Fruit fly (Drosophila melanogaster) whole organism, embryonic: Measurements from ENCODE around the gene chb.

Experiments
- Adf1 ChIP-seq: fragments of 200-800 bp; sonication (Bioruptor generic); IDR thresholded peaks from 2 replicates; pipeline ENCODE4 v1.3.6; 2022; ENCODE audit warnings: missing biosample characterization, missing genetic modification characterization
- Antp ChIP-seq: fragments of 200-800 bp; sonication (Bioruptor generic); optimal IDR thresholded peaks from 3 replicates; lab custom pipeline; 2016; ENCODE audit warnings: missing biosample characterization, missing genetic modification characterization
- Atf-2 ChIP-seq: fragments of 200-800 bp; sonication (Bioruptor generic); optimal IDR thresholded peaks from 2 replicates; lab custom pipeline; 2016; ENCODE audit warnings: missing biosample characterization, missing genetic modification characterization
- Bgb ChIP-seq: fragments of 200-800 bp; sonication (Bioruptor generic); IDR thresholded peaks from 2 replicates; pipeline ENCODE4 v1.3.6; 2022; ENCODE audit warnings: missing biosample characterization, missing genetic modification characterization; ENCODE audit not compliant: partially characterized antibody
- BtbVII ChIP-seq: fragments of 200-800 bp; sonication (Bioruptor generic); optimal IDR thresholded peaks from 3 replicates; lab custom pipeline; 2017; ENCODE audit warnings: missing biosample characterization, mild to moderate bottlenecking, missing genetic modification characterization
- CG10209 ChIP-seq: fragments of 200-800 bp; sonication (Bioruptor generic); optimal IDR thresholded peaks from 3 replicates; lab custom pipeline; 2017; ENCODE audit warnings: missing biosample characterization, mild to moderate bottlenecking, missing genetic modification characterization, missing genetic modification reagents
- CG11398 ChIP-seq: fragments of 200-800 bp; sonication (Bioruptor generic); optimal IDR thresholded peaks from 2 replicates; lab custom pipeline; 2016; ENCODE audit warnings: missing biosample characterization, missing genetic modification characterization
- CG13123 ChIP-seq: fragments of 200-800 bp; sonication (Bioruptor generic); optimal IDR thresholded peaks from 2 replicates; lab custom pipeline; 2016; ENCODE audit warnings: missing biosample characterization, missing genetic modification characterization
- CG13424 ChIP-seq: fragments of 200-800 bp; sonication (Bioruptor generic); optimal IDR thresholded peaks from 2 replicates; lab custom pipeline; 2019; ENCODE audit warnings: missing biosample characterization, mild to moderate bottlenecking, missing genetic modification characterization, moderate library complexity
- CG15696 ChIP-seq: fragments of 200-800 bp; sonication (Bioruptor generic); optimal IDR thresholded peaks from 2 replicates; lab custom pipeline; 2019; ENCODE audit warnings: missing biosample characterization, mild to moderate bottlenecking, missing genetic modification characterization, moderate library complexity
- CG17186 ChIP-seq: fragments of 200-800 bp; sonication (Bioruptor generic); optimal IDR thresholded peaks from 3 replicates; lab custom pipeline; 2017; ENCODE audit warnings: missing biosample characterization, missing genetic modification reagents, missing genetic modification characterization
- CG17361 ChIP-seq: fragments of 200-800 bp; sonication (Bioruptor generic); IDR thresholded peaks from 3 replicates; pipeline ENCODE4 v1.3.6; 2022; ENCODE audit warnings: missing biosample characterization, missing genetic modification characterization
- CG17612 ChIP-seq: fragments of 200-800 bp; sonication (Bioruptor generic); IDR thresholded peaks from 2 replicates; pipeline ENCODE4 v1.3.6; 2022; ENCODE audit warnings: missing biosample characterization, missing genetic modification characterization
- CG18262 ChIP-seq: fragments of 200-800 bp; optimal IDR thresholded peaks from 3 replicates; lab custom pipeline; 2019; ENCODE audit warnings: missing biosample characterization, mild to moderate bottlenecking, missing genetic modification characterization, moderate library complexity
- CG1832 ChIP-seq: fragments of 200-800 bp; sonication (Bioruptor generic); optimal IDR thresholded peaks from 2 replicates; lab custom pipeline; 2017; ENCODE audit warnings: missing biosample characterization, mild to moderate bottlenecking, missing genetic modification characterization, inconsistent platforms
- CG2199 ChIP-seq: fragments of 200-800 bp; sonication (Bioruptor generic); IDR thresholded peaks from 3 replicates; pipeline ENCODE4 v1.3.6; 2022; ENCODE audit warnings: missing biosample characterization, missing genetic modification characterization
- CG7963 ChIP-seq: fragments of 200-800 bp; sonication (Bioruptor generic); IDR thresholded peaks from 3 replicates; pipeline ENCODE4 v1.3.6; 2022; ENCODE audit warnings: missing biosample characterization, missing genetic modification characterization; ENCODE audit not compliant: partially characterized antibody
- CG9437 ChIP-seq: fragments of 200-800 bp; sonication (Bioruptor generic); optimal IDR thresholded peaks from 2 replicates; lab custom pipeline; 2018; ENCODE audit warnings: missing biosample characterization, mild to moderate bottlenecking, missing genetic modification characterization
- CG9876 ChIP-seq: fragments of 200-800 bp; sonication (Bioruptor generic); optimal IDR thresholded peaks from 2 replicates; lab custom pipeline; 2016; ENCODE audit warnings: missing biosample characterization, missing genetic modification characterization
- Dll ChIP-seq: fragments of 200-800 bp; sonication (Bioruptor generic); IDR thresholded peaks from 4 replicates; pipeline ENCODE4 v1.3.6; 2022; ENCODE audit warnings: missing biosample characterization, missing genetic modification characterization; ENCODE audit not compliant: partially characterized antibody
- Gsc ChIP-seq: fragments of 200-800 bp; sonication (Bioruptor generic); IDR thresholded peaks from 2 replicates; pipeline ENCODE4 v1.3.6; 2022; ENCODE audit warnings: missing biosample characterization, missing genetic modification characterization
- Gug ChIP-seq: fragments of 200-800 bp; sonication (Bioruptor generic); IDR thresholded peaks from 4 replicates; pipeline ENCODE4 v1.3.6; 2022; ENCODE audit warnings: missing biosample characterization, missing genetic modification characterization
- MTF-1 ChIP-seq: fragments of 200-800 bp; sonication (Bioruptor generic); optimal IDR thresholded peaks from 2 replicates; lab custom pipeline; 2018; ENCODE audit warnings: missing biosample characterization, mild to moderate bottlenecking, missing genetic modification characterization, borderline replicate concordance
- Mad ChIP-seq: fragments of 200-800 bp; sonication (Bioruptor generic); optimal IDR thresholded peaks from 2 replicates; lab custom pipeline; 2016; ENCODE audit warnings: missing biosample characterization, missing genetic modification characterization
- Max ChIP-seq: fragments of 200-800 bp; sonication (Bioruptor generic); optimal IDR thresholded peaks from 2 replicates; lab custom pipeline; 2016; ENCODE audit warnings: missing biosample characterization, mild to moderate bottlenecking, missing genetic modification characterization
- Mes4 ChIP-seq: fragments of 200-800 bp; sonication (Bioruptor generic); optimal IDR thresholded peaks from 2 replicates; lab custom pipeline; 2016; ENCODE audit warnings: missing biosample characterization, missing genetic modification characterization
- Oli ChIP-seq: fragments of 200-800 bp; sonication (Bioruptor generic); optimal IDR thresholded peaks from 2 replicates; lab custom pipeline; 2018; ENCODE audit warnings: missing biosample characterization, mild to moderate bottlenecking, missing genetic modification characterization, moderate library complexity
- Poxn ChIP-seq: fragments of 200-800 bp; sonication (Bioruptor generic); IDR thresholded peaks from 2 replicates; pipeline ENCODE4 v1.3.6; 2022; ENCODE audit warnings: missing biosample characterization, missing genetic modification characterization
- al ChIP-seq: fragments of 200-800 bp; sonication (Bioruptor generic); IDR thresholded peaks from 2 replicates; pipeline ENCODE4 v1.3.6; 2022; ENCODE audit warnings: missing biosample characterization, missing genetic modification characterization
- bigmax ChIP-seq: fragments of 200-800 bp; sonication (Bioruptor generic); optimal IDR thresholded peaks from 2 replicates; lab custom pipeline; 2018; ENCODE audit warnings: missing biosample characterization, mild to moderate bottlenecking, missing genetic modification characterization
- croc ChIP-seq: fragments of 200-800 bp; sonication (Bioruptor generic); conservative IDR thresholded peaks from 3 replicates; pipeline ENCODE4 v1.3.6; 2022; ENCODE audit warnings: missing biosample characterization, missing genetic modification characterization
- cwo ChIP-seq: fragments of 200-800 bp; sonication (Bioruptor generic); optimal IDR thresholded peaks from 3 replicates; lab custom pipeline; 2017; ENCODE audit warnings: missing biosample characterization, missing genetic modification characterization, mild to moderate bottlenecking, moderate library complexity, missing genetic modification reagents
- dati ChIP-seq: fragments of 200-800 bp; sonication (Bioruptor generic); IDR thresholded peaks from 2 replicates; pipeline ENCODE4 v1.3.6; 2022; ENCODE audit warnings: missing biosample characterization, missing genetic modification characterization
- fd64A ChIP-seq: fragments of 200-800 bp; sonication (Bioruptor generic); optimal IDR thresholded peaks from 3 replicates; lab custom pipeline; 2018; ENCODE audit warnings: missing biosample characterization, mild to moderate bottlenecking, missing genetic modification characterization
- gcm2 ChIP-seq: fragments of 200-800 bp; sonication (Bioruptor generic); optimal IDR thresholded peaks from 2 replicates; lab custom pipeline; 2016; ENCODE audit warnings: missing biosample characterization, missing genetic modification characterization
- gsb ChIP-seq: fragments of 200-800 bp; sonication (Bioruptor generic); IDR thresholded peaks from 2 replicates; pipeline ENCODE4 v1.3.6; 2022; ENCODE audit warnings: missing biosample characterization, missing genetic modification characterization
- hbn ChIP-seq: fragments of 200-800 bp; sonication (Bioruptor generic); IDR thresholded peaks from 2 replicates; pipeline ENCODE4 v1.3.6; 2022; ENCODE audit warnings: missing biosample characterization, missing genetic modification characterization; ENCODE audit not compliant: partially characterized antibody
- inv ChIP-seq: fragments of 200-800 bp; sonication (Bioruptor generic); IDR thresholded peaks from 2 replicates; pipeline ENCODE4 v1.3.6; 2022; ENCODE audit warnings: missing biosample characterization, missing genetic modification characterization; ENCODE audit not compliant: partially characterized antibody
- lov ChIP-seq, 2 experiments: fragments of 200-800 bp in 1 of 2; fragments of >200 bp in 1 of 2; sonication (Bioruptor generic) in 1 of 2; IDR thresholded peaks in 1 of 2; optimal IDR thresholded peaks in 1 of 2; 2 replicates in 1 of 2; 3 replicates in 1 of 2; pipeline versions ENCODE4 v1.3.6 to Lab custom; 2017 to 2022; ENCODE audit warnings: missing biosample characterization in 1 of 2, missing genetic modification characterization in 1 of 2
- oc ChIP-seq: fragments of 200-800 bp; sonication (Bioruptor generic); optimal IDR thresholded peaks from 2 replicates; lab custom pipeline; 2018; ENCODE audit warnings: missing biosample characterization, mild to moderate bottlenecking, missing genetic modification characterization, moderate library complexity
- pan ChIP-seq, 4 experiments: fragments of >200 bp in 3 of 4; fragments of 200-800 bp in 1 of 4; sonication (Bioruptor generic) in 1 of 4; optimal IDR thresholded peaks in 3 of 4; IDR thresholded peaks in 1 of 4; 2 replicates each; pipeline versions ENCODE4 v1.3.6 to Lab custom; 2017 to 2022; ENCODE audit warnings: missing biosample characterization in 2 of 4, missing genetic modification characterization in 2 of 4, mixed read lengths in 1 of 4
- phol ChIP-seq: fragments of 200-800 bp; sonication (Bioruptor generic); optimal IDR thresholded peaks from 3 replicates; lab custom pipeline; 2018; ENCODE audit warnings: missing biosample characterization, mild to moderate bottlenecking, missing genetic modification characterization, moderate library complexity
- slbo ChIP-seq: fragments of 200-800 bp; sonication (Bioruptor generic); IDR thresholded peaks from 2 replicates; pipeline ENCODE4 v1.3.6; 2022; ENCODE audit warnings: missing biosample characterization, missing genetic modification characterization
- ssp ChIP-seq: fragments of 200-800 bp; sonication (Bioruptor generic); IDR thresholded peaks from 2 replicates; pipeline ENCODE4 v1.3.6; 2022; ENCODE audit warnings: missing biosample characterization, missing genetic modification characterization
- vfl ChIP-seq: fragments of 200-800 bp; sonication (Bioruptor generic); optimal IDR thresholded peaks from 2 replicates; lab custom pipeline; 2016; ENCODE audit warnings: missing biosample characterization, missing genetic modification characterization
- zf30C ChIP-seq: fragments of 200-800 bp; sonication (Bioruptor generic); optimal IDR thresholded peaks from 3 replicates; lab custom pipeline; 2018; ENCODE audit warnings: missing biosample characterization, mild to moderate bottlenecking, missing genetic modification characterization
- zfh1 ChIP-seq: fragments of 200-800 bp; sonication (Bioruptor generic); IDR thresholded peaks from 3 replicates; pipeline ENCODE4 v1.3.6; 2022; ENCODE audit warnings: missing biosample characterization, missing genetic modification characterization
- zfh2 ChIP-seq: fragments of 200-800 bp; sonication (Bioruptor generic); optimal IDR thresholded peaks from 2 replicates; lab custom pipeline; 2016; ENCODE audit warnings: missing biosample characterization, missing genetic modification characterization

Gene chb

DNA sequence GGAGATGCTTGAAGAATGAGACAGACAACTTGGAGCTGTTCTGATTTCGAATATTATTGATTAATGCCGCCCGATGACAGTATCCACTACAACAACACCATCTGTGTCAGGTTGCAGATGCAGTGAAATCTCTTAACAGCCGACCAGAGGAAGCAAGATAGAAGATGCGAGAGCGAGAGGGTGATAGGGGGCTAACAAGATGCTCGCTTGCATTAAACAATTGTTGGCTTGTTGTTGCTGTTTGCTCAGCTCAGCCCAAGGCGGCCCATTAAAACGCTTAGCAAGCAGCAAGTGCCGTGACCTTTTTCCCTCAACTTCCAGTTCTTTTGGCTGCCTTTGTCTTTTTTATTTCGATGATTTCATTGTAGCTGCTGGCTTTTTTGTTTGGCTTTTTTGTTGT, 43.0 kb upstream of the chb start (continued):
- TF ChIP-seq Atf-2 (no peak), Poxn (no peak), CG15696 (tag; lab: Kevin White, UChicago) (no peak), Oli (tag; lab: Kevin White, UChicago) (no peak), zfh2 (GFP tag; lab: Kevin White, UChicago) (no peak), hbn (GFP tag; lab: Robert Waterston, UW) (no peak), gcm2 (GFP tag; lab: Kevin White, UChicago) (no peak), Mes4 (no peak), CG1832 (GFP tag; lab: Kevin White, UChicago) (peak; percentile 46), CG18262 (tag; lab: Kevin White, UChicago) (no peak), inv (GFP tag; lab: Robert Waterston, UW) (no peak), lov (optimal IDR thresholded peaks at IDR 0.05; lab: Kevin White, UChicago) (no peak), lov (GFP tag; IDR thresholded peaks at IDR 0.05; lab: Robert Waterston, UW) (no peak), Mad (GFP tag; lab: Kevin White, UChicago) (no peak), slbo (no peak), Bgb (GFP tag; lab: Robert Waterston, UW) (no peak), CG17612 (GFP tag; lab: Robert Waterston, UW) (no peak), zfh1 (GFP tag; lab: Robert Waterston, UW) (0 out of 3 replicates have a peak, but pooled peaks have one; percentile 8), zf30C (GFP tag; lab: Kevin White, UChicago) (no peak)
- TF ChIP-seq, all 482 proteins: peak for 8

DNA sequence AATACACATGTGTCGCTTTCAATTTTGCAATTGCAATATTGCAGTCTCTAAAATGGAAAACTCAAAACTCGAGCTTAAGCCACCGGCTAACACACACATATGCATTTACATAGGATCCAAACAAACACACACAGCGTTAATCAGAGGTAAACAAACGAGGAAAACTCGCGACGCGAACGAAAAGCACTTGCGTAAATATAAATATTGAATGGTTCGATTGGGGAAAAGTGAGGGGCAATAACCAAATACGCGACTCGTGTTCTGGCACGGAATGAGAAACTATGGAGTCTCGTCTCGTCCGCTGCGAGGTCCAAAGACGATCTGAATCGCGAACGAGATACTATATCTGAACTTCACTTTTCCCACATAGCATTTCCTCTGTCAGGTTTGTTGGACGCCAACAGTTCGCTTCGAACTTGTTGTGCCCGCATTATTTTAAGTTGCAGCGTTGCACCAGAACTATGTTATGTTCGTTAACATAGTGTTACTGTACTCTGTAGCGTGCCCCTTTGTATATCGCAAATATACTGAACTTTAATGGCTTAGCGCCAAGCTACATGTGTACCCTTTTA, 41.7 kb upstream of the chb start, which contains the start of gene ko:
Gene ko, minus strand, starts transcription at position 321 of the 572 bp plus-strand sequence.
- TF ChIP-seq CG17361 (GFP tag; lab: Robert Waterston, UW) (no peak), CG13424 (peak; percentile 48), cwo (no peak), dati (GFP tag; lab: Robert Waterston, UW) (no peak), croc (GFP tag; lab: Robert Waterston, UW) (no peak), zfh1 (GFP tag; lab: Robert Waterston, UW) (0 out of 3 replicates have a peak, but pooled peaks have one; percentile 36), CG11398 (GFP tag; lab: Kevin White, UChicago) (peak; percentile 8), al (GFP tag; lab: Robert Waterston, UW) (no peak), ssp (GFP tag; lab: Robert Waterston, UW) (no peak), CG9876 (GFP tag; lab: Kevin White, UChicago) (no peak), phol (no peak), Dll (GFP tag; lab: Robert Waterston, UW) (0 out of 4 replicates have a peak, but pooled peaks have one; percentile 9), pan (optimal IDR thresholded peaks at IDR 0.05; lab: Kevin White, UChicago) (no peak), pan (GFP tag; optimal IDR thresholded peaks at IDR 0.05 in 1 of 2, IDR thresholded peaks at IDR 0.05 in 1 of 2) (no peak), MTF-1 (peak; percentile 74), CG2199 (GFP tag; lab: Robert Waterston, UW) (0 out of 3 replicates have a peak, but pooled peaks have one; percentile 62), CG10209 (GFP tag; lab: Kevin White, UChicago) (peak; percentile 42), CG9437 (no peak), vfl (GFP tag; lab: Kevin White, UChicago) (no peak), Adf1 (GFP tag; lab: Robert Waterston, UW) (no peak), Max (no peak), Gug (no peak), CG17186 (GFP tag; lab: Kevin White, UChicago) (no peak), bigmax (no peak), Antp (GFP tag; lab: Kevin White, UChicago) (no peak), CG13123 (GFP tag; lab: Kevin White, UChicago) (peak; percentile 9), oc (tag; lab: Kevin White, UChicago) (peak; percentile 35), gsb (GFP tag; lab: Robert Waterston, UW) (no peak), BtbVII (GFP tag; lab: Kevin White, UChicago) (no peak), fd64A (GFP tag; lab: Kevin White, UChicago) (peak; percentile 86), Gsc (GFP tag; lab: Robert Waterston, UW) (no peak), CG7963 (GFP tag; lab: Robert Waterston, UW) (no peak)
